Worm (Caenorhabditis elegans): ENCODE data around the gene aka-1.

- TF ChIP-seq ztf-29 (GFP tag; IDR thresholded peaks at IDR 0.05): no peak
- no peak for TF ChIP-seq ztf-23 (GFP tag; IDR thresholded peaks at IDR 0.05)
- no peak for TF ChIP-seq T22C8.4 (GFP tag; IDR thresholded peaks at IDR 0.05)
Measured at ce11 chrII:7457210-7457609, 21.1 kb downstream of the aka-1 start, which contains the start of gene D1022.4.
